Worm (Caenorhabditis elegans) whole organism, L1 larva: ENCODE data around the gene glt-5.

ENCODE experiments used
- C04F5.9 ChIP-seq: sonication (generic microtip); optimal IDR thresholded peaks from 2 replicates; lab custom pipeline; 2016; ENCODE audit warnings: missing genetic modification characterization, missing compliant biosample characterization
- C16A3.4 ChIP-seq: fragments of 150-350 bp; optimal IDR thresholded peaks from 2 replicates; lab custom pipeline; 2014; ENCODE audit warnings: missing biosample characterization, missing genetic modification characterization
- F16B12.6 ChIP-seq: fragments of 150-350 bp; optimal IDR thresholded peaks from 2 replicates; lab custom pipeline; 2014; ENCODE audit warnings: missing biosample characterization, missing genetic modification characterization
- Y116A8C.19 ChIP-seq: sonication (generic microtip); optimal IDR thresholded peaks from 2 replicates; lab custom pipeline; 2016; ENCODE audit warnings: missing compliant biosample characterization, missing genetic modification characterization, borderline replicate concordance
- aly-2 ChIP-seq: fragments of 150-350 bp; optimal IDR thresholded peaks from 2 replicates; lab custom pipeline; 2014; ENCODE audit warnings: missing biosample characterization, missing genetic modification characterization
- ama-1 ChIP-seq: fragments of 150-350 bp; optimal IDR thresholded peaks from 2 replicates; lab custom pipeline; 2014
- blmp-1 ChIP-seq: fragments of 150-350 bp; optimal IDR thresholded peaks from 2 replicates; lab custom pipeline; 2014; ENCODE audit warnings: missing biosample characterization, missing genetic modification characterization
- ceh-8 ChIP-seq: fragments of 200-800 bp; sonication (Bioruptor generic); optimal IDR thresholded peaks from 2 replicates; lab custom pipeline; 2018; ENCODE audit warnings: mild to moderate bottlenecking, missing genetic modification characterization, moderate library complexity, missing compliant biosample characterization
- ceh-90 ChIP-seq: sonication (generic microtip); optimal IDR thresholded peaks from 2 replicates; lab custom pipeline; 2016; ENCODE audit warnings: missing genetic modification characterization, missing compliant biosample characterization
- dpl-1 ChIP-seq, 3 experiments: fragments of 150-350 bp in 2 of 3; sonication (generic microtip) in 1 of 3; optimal IDR thresholded peaks; 2 replicates each; lab custom pipeline; 2014 to 2017; ENCODE audit warnings: missing biosample characterization in 3 of 3, missing genetic modification characterization in 3 of 3, missing genetic modification reagents in 3 of 3
- dsc-1 ChIP-seq: sonication (generic microtip); optimal IDR thresholded peaks from 2 replicates; lab custom pipeline; 2016; ENCODE audit warnings: mild to moderate bottlenecking, missing genetic modification characterization, missing compliant biosample characterization
- efl-1 ChIP-seq, 4 experiments: fragments of 150-350 bp; optimal IDR thresholded peaks in 3 of 4; peaks in 1 of 4; 1 replicate in 1 of 4; 2 replicates in 3 of 4; lab custom pipeline; 2014; ENCODE audit warnings: missing biosample characterization in 2 of 4, missing genetic modification characterization in 2 of 4, missing genetic modification reagents in 2 of 4
- egl-27 ChIP-seq, 2 experiments: fragments of 150-350 bp in 1 of 2; sonication (generic microtip); optimal IDR thresholded peaks; 3 replicates each; lab custom pipeline; 2017 to 2018; ENCODE audit warnings: missing biosample characterization in 2 of 2, missing genetic modification characterization in 2 of 2, missing genetic modification reagents in 2 of 2
- elt-2 ChIP-seq: sonication (generic microtip); optimal IDR thresholded peaks from 2 replicates; lab custom pipeline; 2016; ENCODE audit warnings: missing genetic modification characterization, mild to moderate bottlenecking, inconsistent platforms, missing compliant biosample characterization, missing genetic modification reagents
- elt-3 ChIP-seq, 6 experiments: fragments of 150-350 bp in 1 of 6; sonication (generic microtip); optimal IDR thresholded peaks; 2 replicates each; lab custom pipeline; 2017 to 2018; ENCODE audit warnings: missing biosample characterization in 6 of 6, missing genetic modification characterization in 6 of 6, inconsistent platforms in 1 of 6
- fkh-10 ChIP-seq: sonication (generic microtip); optimal IDR thresholded peaks from 2 replicates; lab custom pipeline; 2017; ENCODE audit warnings: missing biosample characterization, missing genetic modification reagents, missing genetic modification characterization
- fkh-4 ChIP-seq: sonication (generic microtip); optimal IDR thresholded peaks from 2 replicates; lab custom pipeline; 2016; ENCODE audit warnings: missing compliant biosample characterization, missing genetic modification characterization, borderline replicate concordance
- fos-1 ChIP-seq: fragments of 150-350 bp; optimal IDR thresholded peaks from 2 replicates; lab custom pipeline; 2014; ENCODE audit warnings: missing biosample characterization, missing genetic modification characterization
- grh-1 ChIP-seq: fragments of 200-800 bp; sonication (Bioruptor generic); IDR thresholded peaks from 2 replicates; pipeline ENCODE4 v1.3.6; 2022; ENCODE audit warnings: missing genetic modification reagents, missing genetic modification characterization, missing compliant biosample characterization
- hpl-2 ChIP-seq: fragments of 150-350 bp; optimal IDR thresholded peaks from 2 replicates; lab custom pipeline; 2014; ENCODE audit warnings: missing biosample characterization, missing genetic modification reagents, missing genetic modification characterization
- jun-1 ChIP-seq: fragments of 150-350 bp; optimal IDR thresholded peaks from 2 replicates; lab custom pipeline; 2014; ENCODE audit warnings: missing biosample characterization, missing genetic modification reagents, missing genetic modification characterization
- lin-13 ChIP-seq: fragments of 150-350 bp; optimal IDR thresholded peaks from 2 replicates; lab custom pipeline; 2014; ENCODE audit warnings: missing biosample characterization, missing genetic modification reagents, missing genetic modification characterization
- lin-14 ChIP-seq: fragments of 200-800 bp; sonication (Bioruptor generic); optimal IDR thresholded peaks from 2 replicates; lab custom pipeline; 2018; ENCODE audit warnings: mild to moderate bottlenecking, missing genetic modification characterization, moderate library complexity, missing compliant biosample characterization
- lin-15B ChIP-seq: fragments of 150-350 bp; sonication (generic microtip); optimal IDR thresholded peaks from 3 replicates; lab custom pipeline; 2014; ENCODE audit warnings: missing biosample characterization, missing genetic modification characterization
- lin-35 ChIP-seq, 2 experiments: fragments of 150-350 bp; optimal IDR thresholded peaks; 2 replicates each; lab custom pipeline; 2014; ENCODE audit warnings: missing biosample characterization in 2 of 2, missing genetic modification characterization in 2 of 2, missing genetic modification reagents in 2 of 2
- lsy-2 ChIP-seq, 2 experiments: fragments of 150-350 bp; optimal IDR thresholded peaks; 2 replicates each; lab custom pipeline; 2014; ENCODE audit warnings: missing biosample characterization in 2 of 2, missing genetic modification characterization in 2 of 2
- mdl-1 ChIP-seq, 2 experiments: fragments of 150-350 bp; optimal IDR thresholded peaks; 2 replicates each; lab custom pipeline; 2014 to 2017; ENCODE audit warnings: missing biosample characterization in 2 of 2, missing genetic modification characterization in 2 of 2, inconsistent platforms in 1 of 2
- mef-2 ChIP-seq: fragments of 150-350 bp; optimal IDR thresholded peaks from 2 replicates; lab custom pipeline; 2014; ENCODE audit warnings: missing biosample characterization, missing genetic modification characterization
- nhr-11 ChIP-seq: fragments of 150-350 bp; optimal IDR thresholded peaks from 2 replicates; lab custom pipeline; 2014; ENCODE audit warnings: missing biosample characterization, missing genetic modification characterization
- nhr-20 ChIP-seq: sonication (generic microtip); optimal IDR thresholded peaks from 2 replicates; lab custom pipeline; 2016; ENCODE audit warnings: mild to moderate bottlenecking, missing genetic modification characterization, missing compliant biosample characterization
- nhr-237 ChIP-seq: fragments of 150-350 bp; optimal IDR thresholded peaks from 2 replicates; lab custom pipeline; 2014; ENCODE audit warnings: missing biosample characterization, missing genetic modification characterization
- nhr-71 ChIP-seq: sonication (generic microtip); optimal IDR thresholded peaks from 2 replicates; lab custom pipeline; 2016; ENCODE audit warnings: mild to moderate bottlenecking, missing genetic modification characterization, moderate library complexity, missing compliant biosample characterization
- nhr-76 ChIP-seq: sonication (generic microtip); optimal IDR thresholded peaks from 2 replicates; lab custom pipeline; 2017; ENCODE audit warnings: missing biosample characterization, missing genetic modification characterization
- nhr-77 ChIP-seq: fragments of 150-350 bp; optimal IDR thresholded peaks from 2 replicates; lab custom pipeline; 2014; ENCODE audit warnings: missing biosample characterization, missing genetic modification characterization
- nhr-84 ChIP-seq: sonication (generic microtip); optimal IDR thresholded peaks from 2 replicates; lab custom pipeline; 2017; ENCODE audit warnings: missing biosample characterization, missing genetic modification characterization
- nhr-85 ChIP-seq: sonication (generic microtip); peaks from one replicate; lab custom pipeline; 2016; ENCODE audit warnings: missing genetic modification characterization, inconsistent platforms, missing compliant biosample characterization
- nhr-90 ChIP-seq: sonication (generic microtip); optimal IDR thresholded peaks from 2 replicates; lab custom pipeline; 2016; ENCODE audit warnings: mild to moderate bottlenecking, missing genetic modification characterization, missing compliant biosample characterization; ENCODE audit not compliant: poor library complexity
- pag-3 ChIP-seq: sonication (generic microtip); optimal IDR thresholded peaks from 2 replicates; lab custom pipeline; 2017; ENCODE audit warnings: missing genetic modification characterization, mild to moderate bottlenecking, missing compliant biosample characterization, antibody characterized with exemption, borderline replicate concordance; ENCODE audit not compliant: insufficient read depth
- pax-3 ChIP-seq: fragments of 200-800 bp; sonication (Bioruptor generic); optimal IDR thresholded peaks from 2 replicates; lab custom pipeline; 2018; ENCODE audit warnings: mild to moderate bottlenecking, missing genetic modification characterization, moderate library complexity, missing compliant biosample characterization
- skn-1 ChIP-seq: fragments of 150-350 bp; optimal IDR thresholded peaks from 2 replicates; lab custom pipeline; 2014; ENCODE audit warnings: missing biosample characterization, missing genetic modification characterization
- snpc-4 ChIP-seq: fragments of 150-350 bp; optimal IDR thresholded peaks from 2 replicates; lab custom pipeline; 2014; ENCODE audit warnings: missing biosample characterization, missing genetic modification characterization
- snu-23 ChIP-seq: sonication (generic microtip); optimal IDR thresholded peaks from 2 replicates; lab custom pipeline; 2016; ENCODE audit warnings: missing genetic modification characterization, missing compliant biosample characterization
- sox-4 ChIP-seq: sonication (generic microtip); optimal IDR thresholded peaks from 2 replicates; lab custom pipeline; 2016; ENCODE audit warnings: missing genetic modification characterization, missing compliant biosample characterization
- swsn-7 ChIP-seq: sonication (generic microtip); optimal IDR thresholded peaks from 2 replicates; lab custom pipeline; 2016; ENCODE audit warnings: missing genetic modification characterization, missing compliant biosample characterization
- tbx-2 ChIP-seq: sonication (generic microtip); optimal IDR thresholded peaks from 2 replicates; lab custom pipeline; 2016; ENCODE audit warnings: missing genetic modification characterization, missing compliant biosample characterization
- tlp-1 ChIP-seq: fragments of 150-350 bp; optimal IDR thresholded peaks from 2 replicates; lab custom pipeline; 2014; ENCODE audit warnings: missing biosample characterization, missing genetic modification characterization
- unc-30 ChIP-seq: sonication (generic microtip); optimal IDR thresholded peaks from 2 replicates; lab custom pipeline; 2017; ENCODE audit warnings: missing biosample characterization, missing genetic modification characterization
- unc-62 ChIP-seq: fragments of 150-350 bp; optimal IDR thresholded peaks from 2 replicates; lab custom pipeline; 2014; ENCODE audit warnings: missing biosample characterization, missing genetic modification reagents, missing genetic modification characterization
- unc-98 ChIP-seq: fragments of 200-800 bp; sonication (Bioruptor generic); IDR thresholded peaks from 2 replicates; pipeline ENCODE4 v1.3.6; 2022; ENCODE audit warnings: missing genetic modification characterization, missing compliant biosample characterization
- xbp-1 ChIP-seq: sonication (generic microtip); optimal IDR thresholded peaks from 2 replicates; lab custom pipeline; 2016; ENCODE audit warnings: missing genetic modification characterization, missing compliant biosample characterization
- zip-4 ChIP-seq: fragments of 200-800 bp; sonication (Bioruptor generic); optimal IDR thresholded peaks from 2 replicates; lab custom pipeline; 2018; ENCODE audit warnings: mild to moderate bottlenecking, missing genetic modification characterization, moderate library complexity, missing compliant biosample characterization

The glt-5 gene

ce11 chrII:9752278-9752677, 43.6 kb upstream of the glt-5 start (continued):
- TF ChIP-seq fos-1 (tag; lab: Kevin White, UChicago) (no peak), lin-35 (GFP tag; optimal IDR thresholded peaks at IDR 0.05; lab: Kevin White, UChicago) (peak in 1 of 2 experiments; percentile 27), skn-1 (tag; lab: Kevin White, UChicago) (no peak), unc-62 (GFP tag; lab: Kevin White, UChicago) (no peak), mef-2 (no peak), hpl-2 (GFP tag; lab: Kevin White, UChicago) (no peak), jun-1 (tag; lab: Kevin White, UChicago) (no peak), zip-4 (GFP tag; lab: Kevin White, UChicago) (no peak), ceh-90 (tag; lab: Kevin White, UChicago) (no peak), nhr-90 (peak; percentile 42), pax-3 (no peak), aly-2 (no peak), xbp-1 (tag; lab: Kevin White, UChicago) (no peak), grh-1 (GFP tag; lab: Robert Waterston, UW) (no peak), nhr-11 (tag; lab: Kevin White, UChicago) (no peak), dsc-1 (no peak), elt-2 (no peak), nhr-76 (tag; lab: Kevin White, UChicago) (no peak), lin-13 (GFP tag; lab: Kevin White, UChicago) (no peak), nhr-77 (tag; lab: Kevin White, UChicago) (no peak), fkh-4 (tag; lab: Kevin White, UChicago) (no peak), nhr-85 (tag; lab: Kevin White, UChicago) (peak; percentile 89), lsy-2 (tag; optimal IDR thresholded peaks at IDR 0.05; lab: Kevin White, UChicago) (peak in 1 of 2 experiments; percentile 23), blmp-1 (tag; lab: Kevin White, UChicago) (peak; percentile 13)

- no peak for TF ChIP-seq tlp-1 (tag; lab: Kevin White, UChicago)
- no peak for TF ChIP-seq fkh-4 (tag; lab: Kevin White, UChicago)
- peak; percentile 65 for TF ChIP-seq F16B12.6
- peak; percentile 28 for TF ChIP-seq pax-3
- peak; percentile 87 to 89 for TF ChIP-seq efl-1 (optimal IDR thresholded peaks at IDR 0.05; lab: Kevin White, UChicago)
- peak; percentile 77 to 97 for TF ChIP-seq efl-1 (GFP tag; optimal IDR thresholded peaks at IDR 0.05 in 1 of 2; lab: Kevin White, UChicago)
- no peak for TF ChIP-seq egl-27 (tag; optimal IDR thresholded peaks at IDR 0.05; lab: Kevin White, UChicago)
- peak; percentile 18 for TF ChIP-seq C04F5.9 (tag; lab: Kevin White, UChicago)
- no peak for TF ChIP-seq pag-3 (tag; lab: Kevin White, UChicago)
- TF ChIP-seq nhr-71 (tag; lab: Kevin White, UChicago): peak; percentile 85
- peak; percentile 75 for TF ChIP-seq tbx-2
- TF ChIP-seq xbp-1 (tag; lab: Kevin White, UChicago): peak; percentile 80
- peak; percentile 80 for TF ChIP-seq lin-14 (GFP tag; lab: Kevin White, UChicago)
- TF ChIP-seq unc-98 (GFP tag; lab: Robert Waterston, UW): no peak
- no peak for TF ChIP-seq hpl-2 (GFP tag; lab: Kevin White, UChicago)
- peak; percentile 57 for TF ChIP-seq lin-15B (tag; lab: Kevin White, UChicago)
- no peak for TF ChIP-seq nhr-84 (tag; lab: Kevin White, UChicago)
- peak; percentile 9 for TF ChIP-seq nhr-237 (tag; lab: Kevin White, UChicago)
- no peak for TF ChIP-seq Y116A8C.19 (tag; lab: Kevin White, UChicago)
- TF ChIP-seq swsn-7 (tag; lab: Kevin White, UChicago): peak; percentile 77
- TF ChIP-seq lin-13 (GFP tag; lab: Kevin White, UChicago): peak; percentile 64
- TF ChIP-seq ceh-8 (GFP tag; lab: Kevin White, UChicago): peak; percentile 22
- peak in 1 of 2 experiments; percentile 68 for TF ChIP-seq mdl-1 (tag; optimal IDR thresholded peaks at IDR 0.05; lab: Kevin White, UChicago)
- peak; percentile 89 for TF ChIP-seq snu-23 (GFP tag; lab: Kevin White, UChicago)
- no peak for TF ChIP-seq sox-4
- peak; percentile 90 for TF ChIP-seq C16A3.4 (tag; lab: Kevin White, UChicago)
- TF ChIP-seq elt-3 (tag; optimal IDR thresholded peaks at IDR 0.05; lab: Kevin White, UChicago): peak in 3 of 6 experiments; percentile 8 to 81 (median 69)
- peak; percentile 68 for TF ChIP-seq nhr-90
- TF ChIP-seq skn-1 (tag; lab: Kevin White, UChicago): peak; percentile 82
- no peak for TF ChIP-seq unc-30 (tag; lab: Kevin White, UChicago)
- peak; percentile 27 for TF ChIP-seq fkh-10
- peak; percentile 83 for TF ChIP-seq nhr-20
- peak; percentile 99 for TF ChIP-seq lsy-2 (tag; optimal IDR thresholded peaks at IDR 0.05; lab: Kevin White, UChicago)
- TF ChIP-seq snpc-4 (tag; lab: Kevin White, UChicago): peak; percentile 27
- TF ChIP-seq dpl-1 (GFP tag; optimal IDR thresholded peaks at IDR 0.05; lab: Kevin White, UChicago): peak; percentile 71 to 81 (median 78)
- no peak for TF ChIP-seq ama-1 (lab: Kevin White, UChicago)
Measured at ce11 chrII:9746069-9746468, 37.4 kb upstream of the glt-5 start, which contains the start of the genes Y53C12B.1 and nos-3. Gene Y53C12B.1 (minus strand): TSS chrII:9746078. Gene nos-3 (plus strand): TSS chrII:9746316.
